Fruit fly (Drosophila melanogaster) whole organism, adult: Measurements from ENCODE around the gene CG33521.

Experiments used
- CG11617 ChIP-seq: fragments of 200-800 bp; sonication (Bioruptor generic); optimal IDR thresholded peaks from 2 replicates; lab custom pipeline; 2017; ENCODE audit warnings: mild to moderate bottlenecking, missing biosample characterization, missing genetic modification reagents, missing genetic modification characterization
- CG12768 ChIP-seq: fragments of 200-800 bp; sonication (Bioruptor generic); optimal IDR thresholded peaks from 2 replicates; lab custom pipeline; 2017; ENCODE audit warnings: missing biosample characterization, missing genetic modification characterization, mild to moderate bottlenecking, moderate library complexity, missing genetic modification reagents
- CG14711 ChIP-seq: fragments of 200-800 bp; sonication (Bioruptor generic); optimal IDR thresholded peaks from 2 replicates; lab custom pipeline; 2018; ENCODE audit warnings: missing biosample characterization, mild to moderate bottlenecking, missing genetic modification characterization, moderate library complexity
- CG1620 ChIP-seq: fragments of 200-800 bp; sonication (Bioruptor generic); optimal IDR thresholded peaks from 2 replicates; lab custom pipeline; 2016; ENCODE audit warnings: missing biosample characterization, missing genetic modification characterization
- CG33017 ChIP-seq: fragments of 200-800 bp; sonication (Bioruptor generic); optimal IDR thresholded peaks from 2 replicates; lab custom pipeline; 2018; ENCODE audit warnings: missing biosample characterization, mild to moderate bottlenecking, missing genetic modification characterization, moderate library complexity
- CG5204 ChIP-seq: fragments of 200-800 bp; sonication (Bioruptor generic); optimal IDR thresholded peaks from 2 replicates; lab custom pipeline; 2016; ENCODE audit warnings: missing biosample characterization, missing genetic modification characterization
- CG7045 ChIP-seq: fragments of 200-800 bp; sonication (Bioruptor generic); optimal IDR thresholded peaks from 2 replicates; lab custom pipeline; 2017; ENCODE audit warnings: missing biosample characterization, mild to moderate bottlenecking, missing genetic modification characterization
- CG7101 ChIP-seq: fragments of 200-800 bp; sonication (Bioruptor generic); optimal IDR thresholded peaks from 2 replicates; lab custom pipeline; 2018; ENCODE audit warnings: missing biosample characterization, mild to moderate bottlenecking, missing genetic modification characterization, moderate library complexity
- Clk ChIP-seq: fragments of 200-800 bp; sonication (Bioruptor generic); optimal IDR thresholded peaks from 2 replicates; lab custom pipeline; 2017; ENCODE audit warnings: missing biosample characterization, missing genetic modification characterization
- Crg-1 ChIP-seq: fragments of 200-800 bp; sonication (Bioruptor generic); optimal IDR thresholded peaks from 2 replicates; lab custom pipeline; 2016; ENCODE audit warnings: missing biosample characterization, missing genetic modification characterization
- Hr96 ChIP-seq: fragments of 200-800 bp; sonication (Bioruptor generic); optimal IDR thresholded peaks from 2 replicates; lab custom pipeline; 2016; ENCODE audit warnings: missing biosample characterization, missing genetic modification characterization
- Mnt ChIP-seq: fragments of 200-800 bp; sonication (Bioruptor generic); optimal IDR thresholded peaks from 2 replicates; lab custom pipeline; 2016; ENCODE audit warnings: missing biosample characterization, mild to moderate bottlenecking, missing genetic modification characterization
- bab1 ChIP-seq: fragments of 200-800 bp; sonication (Bioruptor generic); optimal IDR thresholded peaks from 3 replicates; lab custom pipeline; 2019; ENCODE audit warnings: missing biosample characterization, mild to moderate bottlenecking, missing genetic modification characterization, moderate library complexity
- cic ChIP-seq: fragments of 200-800 bp; sonication (Bioruptor generic); optimal IDR thresholded peaks from 2 replicates; lab custom pipeline; 2017; ENCODE audit warnings: missing biosample characterization, mild to moderate bottlenecking, missing genetic modification characterization, moderate library complexity
- cnc ChIP-seq, 2 experiments: fragments of >200 bp; optimal IDR thresholded peaks; 2 replicates each; lab custom pipeline; 2017
- kay ChIP-seq: fragments of 200-800 bp; sonication (Bioruptor generic); peaks from one replicate; lab custom pipeline; 2016; ENCODE audit warnings: missing biosample characterization, missing genetic modification characterization, borderline replicate concordance
- ovo ChIP-seq: fragments of 200-800 bp; sonication (Bioruptor generic); optimal IDR thresholded peaks from 2 replicates; lab custom pipeline; 2016; ENCODE audit warnings: missing biosample characterization, missing genetic modification characterization
- pad ChIP-seq: fragments of 200-800 bp; sonication (Bioruptor generic); optimal IDR thresholded peaks from 3 replicates; lab custom pipeline; 2017; ENCODE audit warnings: missing biosample characterization, missing genetic modification characterization, mild to moderate bottlenecking, moderate library complexity, missing genetic modification reagents
- tj ChIP-seq: fragments of 200-800 bp; sonication (Bioruptor generic); optimal IDR thresholded peaks from 3 replicates; lab custom pipeline; 2017; ENCODE audit warnings: missing biosample characterization, mild to moderate bottlenecking, missing genetic modification characterization, moderate library complexity
- toe ChIP-seq: fragments of 200-800 bp; sonication (Bioruptor generic); optimal IDR thresholded peaks from 2 replicates; lab custom pipeline; 2016; ENCODE audit warnings: missing biosample characterization, missing genetic modification characterization

The CG33521 gene

DNA sequence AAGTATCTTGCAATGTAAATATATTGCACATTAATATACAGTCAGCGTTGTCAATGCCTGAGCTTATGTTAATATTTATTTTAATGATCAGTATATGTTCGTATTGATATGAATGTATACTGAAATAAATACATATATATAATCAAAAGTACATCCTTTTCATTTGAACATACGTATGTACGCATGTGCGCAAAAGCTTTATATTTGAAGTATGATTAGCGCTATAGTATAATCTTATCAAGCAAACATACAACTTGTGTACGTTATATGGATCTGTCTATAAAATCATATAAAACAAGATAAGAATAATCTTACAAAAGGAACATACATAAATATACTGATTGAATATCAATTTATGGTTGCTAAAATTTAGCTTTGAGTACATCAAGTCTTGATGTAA, 13.6 kb downstream of the CG33521 start:
- no peak for TF ChIP-seq CG7045 (GFP tag; lab: Kevin White, UChicago)
- TF ChIP-seq Clk (GFP tag; lab: Kevin White, UChicago): no peak
- no peak for TF ChIP-seq CG14711 (tag; lab: Kevin White, UChicago)
- peak; percentile 96 for TF ChIP-seq kay
- TF ChIP-seq cnc (optimal IDR thresholded peaks at IDR 0.05; lab: Kevin White, UChicago): no peak
- TF ChIP-seq bab1: no peak
- TF ChIP-seq cic (GFP tag; lab: Kevin White, UChicago): peak; percentile 26
- no peak for TF ChIP-seq CG1620 (GFP tag; lab: Kevin White, UChicago)
- TF ChIP-seq pad (GFP tag; lab: Kevin White, UChicago): no peak
- TF ChIP-seq tj: no peak
- no peak for TF ChIP-seq Hr96 (GFP tag; lab: Kevin White, UChicago)
- TF ChIP-seq CG7101 (tag; lab: Kevin White, UChicago): no peak
- no peak for TF ChIP-seq Crg-1 (GFP tag; lab: Kevin White, UChicago)

DNA sequence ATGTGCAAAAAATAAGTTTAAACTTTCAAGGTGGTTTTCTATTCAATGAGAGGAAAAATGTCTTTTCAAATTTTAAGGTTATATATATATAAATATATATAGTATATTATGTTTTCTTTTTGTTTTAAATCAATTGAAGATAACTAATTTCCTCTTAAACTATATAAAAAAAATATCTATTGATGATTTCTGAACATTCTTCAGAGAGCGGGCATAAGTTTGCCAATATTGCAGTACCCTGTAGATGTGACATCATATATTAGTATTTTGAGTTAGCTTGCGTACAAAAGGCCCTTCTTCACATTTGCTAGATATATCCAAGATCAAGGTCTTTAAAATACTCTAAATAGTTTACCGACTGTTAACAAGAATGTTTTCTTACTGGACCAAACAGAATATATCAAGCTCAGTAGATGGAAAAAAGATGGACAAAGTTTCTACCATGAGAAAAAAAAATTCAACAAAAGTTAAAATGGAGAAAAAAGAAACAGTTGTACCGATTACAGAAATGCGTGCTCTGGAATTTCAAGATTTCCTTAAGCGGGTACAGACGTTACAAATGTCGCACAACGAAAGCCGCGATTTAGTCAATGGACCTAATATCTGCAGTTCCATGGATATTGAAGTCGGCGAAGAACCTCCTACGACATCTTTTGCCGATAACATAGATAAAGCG, 33.3 kb downstream of the CG33521 start:
- peak; percentile 53 for TF ChIP-seq CG14711 (tag; lab: Kevin White, UChicago)
- no peak for TF ChIP-seq ovo

DNA sequence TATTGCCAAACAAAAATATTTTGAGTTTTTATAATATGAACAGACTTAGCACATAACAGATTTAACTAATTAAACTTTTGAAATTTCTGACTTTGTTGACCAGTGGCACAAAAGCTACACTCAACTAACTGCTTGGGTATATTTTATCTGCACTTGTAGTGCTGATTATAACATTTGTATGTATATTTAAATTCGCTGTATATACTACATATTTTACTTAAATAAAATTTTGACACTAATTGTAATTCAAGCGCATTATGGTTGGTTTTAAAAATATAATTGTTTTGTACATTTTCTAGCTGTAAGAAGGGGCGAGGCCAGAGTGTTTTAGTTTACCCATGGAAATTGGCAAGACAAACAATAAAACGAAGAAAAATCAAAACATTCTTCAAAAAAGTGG, 38.7 kb downstream of the CG33521 start:
- peak; percentile 93 for TF ChIP-seq kay
- no peak for TF ChIP-seq Clk (GFP tag; lab: Kevin White, UChicago)

DNA sequence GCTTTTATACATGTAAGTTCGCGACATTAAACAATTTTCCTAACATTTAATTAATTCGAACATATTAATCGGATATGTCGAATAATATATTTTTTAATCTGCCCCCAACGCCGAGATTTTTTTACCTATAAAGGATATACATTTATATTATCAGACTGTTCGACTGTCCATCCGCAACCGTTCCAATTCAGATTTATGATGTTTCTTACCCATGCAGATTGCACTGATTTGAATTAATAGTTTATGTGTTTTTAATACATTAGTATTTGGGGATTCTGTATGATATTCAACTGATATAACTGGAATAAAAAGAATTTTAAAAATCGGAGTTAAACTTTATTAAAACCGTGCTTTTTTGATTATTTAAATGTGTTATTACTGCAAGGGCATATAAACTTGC, 39.6 kb downstream of the CG33521 start:
- TF ChIP-seq CG1620 (GFP tag; lab: Kevin White, UChicago): no peak
- TF ChIP-seq kay: peak; percentile 95

DNA sequence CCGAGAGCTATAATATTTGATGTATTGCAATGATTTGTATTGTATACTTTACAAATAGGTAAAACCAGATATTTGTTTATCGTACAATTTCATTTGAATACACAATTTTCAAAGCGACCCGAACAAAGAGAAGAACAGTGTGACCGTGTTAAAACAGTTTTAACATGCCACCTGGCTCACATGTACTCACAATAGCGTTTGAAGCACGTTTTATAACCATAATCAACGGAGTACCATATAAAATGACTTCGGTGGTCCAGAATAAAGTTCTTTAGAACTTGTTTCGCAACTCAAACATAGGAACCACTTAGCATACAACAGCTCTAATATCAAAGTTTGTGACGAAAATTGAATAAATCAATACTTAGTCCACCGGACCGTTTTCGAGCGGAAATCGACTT, 45.0 kb downstream of the CG33521 start, which contains the start of the genes Dyrk3 and Cadps:
Dyrk3 (minus strand) TSS at position 150 of the 401 bp plus-strand sequence.
Cadps (plus strand) TSS at position 274 of the 401 bp plus-strand sequence.
- TF ChIP-seq CG33017 (tag; lab: Kevin White, UChicago) (no peak), toe (no peak), Clk (GFP tag; lab: Kevin White, UChicago) (no peak), pad (GFP tag; lab: Kevin White, UChicago) (no peak), Mnt (GFP tag; lab: Kevin White, UChicago) (peak; percentile 75), bab1 (peak; percentile 22), CG5204 (no peak), tj (no peak), CG14711 (tag; lab: Kevin White, UChicago) (peak; percentile 20), cic (GFP tag; lab: Kevin White, UChicago) (no peak), CG7101 (tag; lab: Kevin White, UChicago) (peak; percentile 22), kay (no peak)

DNA sequence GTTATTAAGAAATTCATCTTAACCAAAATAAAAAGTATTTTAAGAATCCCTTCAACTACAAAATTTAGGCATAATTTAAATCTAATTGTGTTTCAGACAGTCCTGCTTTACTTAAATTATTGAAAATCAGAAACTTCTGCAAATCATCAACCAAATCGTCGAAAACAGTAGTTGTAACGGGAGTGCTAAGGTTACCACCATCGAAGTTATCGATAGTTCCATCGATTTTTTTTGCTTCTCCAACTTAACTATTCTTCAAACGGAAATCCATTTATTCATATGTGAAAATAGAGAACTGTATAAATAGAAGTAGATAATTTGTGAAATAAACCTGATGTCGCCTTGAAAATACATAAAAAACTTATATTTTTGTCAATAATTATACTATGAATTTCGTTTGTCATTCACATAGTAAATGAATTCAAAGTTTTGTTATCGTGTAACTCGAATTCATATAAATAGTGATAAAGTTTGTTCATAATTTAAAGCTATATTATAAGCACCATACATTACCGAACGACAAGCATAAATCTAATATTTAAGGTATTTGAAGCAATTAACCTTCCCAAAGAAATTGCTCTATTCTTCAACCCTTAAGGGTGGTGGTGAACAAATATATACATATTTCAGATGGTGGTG, 46.2 kb downstream of the CG33521 start:
- TF ChIP-seq cnc (optimal IDR thresholded peaks at IDR 0.05; lab: Kevin White, UChicago) (no peak), tj (no peak), ovo (no peak), kay (peak; percentile 69)

DNA sequence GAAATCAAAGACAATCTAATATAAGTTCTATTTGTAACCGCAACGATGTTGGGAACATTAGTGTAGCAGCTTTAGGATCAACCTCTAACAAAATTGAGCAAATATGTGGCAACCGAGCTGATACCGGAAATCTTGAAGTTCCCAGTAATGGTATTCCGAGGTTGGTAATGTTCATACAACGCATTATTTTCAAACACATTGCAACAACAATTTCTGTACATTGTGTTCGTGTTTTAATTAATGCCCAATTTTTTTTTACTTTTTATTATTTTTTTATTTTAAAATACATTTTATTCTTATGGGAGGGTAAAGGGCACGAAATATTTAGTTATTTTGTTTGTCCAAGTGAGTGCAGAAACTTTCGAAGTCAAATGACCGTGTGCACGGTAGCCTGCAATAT, 47.8 kb downstream of the CG33521 start:
- TF ChIP-seq pad (GFP tag; lab: Kevin White, UChicago): no peak
- TF ChIP-seq CG12768 (GFP tag; lab: Kevin White, UChicago): no peak
- TF ChIP-seq cic (GFP tag; lab: Kevin White, UChicago): no peak
- no peak for TF ChIP-seq ovo
- TF ChIP-seq Mnt (GFP tag; lab: Kevin White, UChicago): no peak
- no peak for TF ChIP-seq kay
- no peak for TF ChIP-seq cnc (optimal IDR thresholded peaks at IDR 0.05; lab: Kevin White, UChicago)
- no peak for TF ChIP-seq CG11617 (GFP tag; lab: Kevin White, UChicago)
- TF ChIP-seq toe: no peak

DNA sequence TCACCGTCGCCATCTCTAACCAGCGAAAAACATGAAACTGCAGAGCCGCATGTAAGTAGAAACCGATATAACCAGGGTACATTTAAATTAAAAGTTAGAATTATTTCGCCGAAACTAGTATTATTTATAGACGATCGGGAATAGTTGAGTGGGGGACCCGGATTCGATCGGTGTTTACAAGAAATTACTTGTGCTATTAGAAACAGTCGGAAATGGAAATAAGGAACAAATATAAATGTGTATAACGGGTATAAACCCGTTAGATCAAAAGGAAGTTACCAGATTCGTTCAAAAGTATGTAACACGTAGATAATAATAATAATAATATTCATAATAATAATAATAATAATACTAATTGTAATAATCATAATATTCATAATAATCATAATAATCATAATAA, 49.2 kb downstream of the CG33521 start:
- TF ChIP-seq bab1 (no peak), cic (GFP tag; lab: Kevin White, UChicago) (no peak), CG7045 (GFP tag; lab: Kevin White, UChicago) (no peak), toe (no peak), kay (no peak), CG1620 (GFP tag; lab: Kevin White, UChicago) (no peak), Hr96 (GFP tag; lab: Kevin White, UChicago) (no peak), CG12768 (GFP tag; lab: Kevin White, UChicago) (no peak), cnc (optimal IDR thresholded peaks at IDR 0.05; lab: Kevin White, UChicago) (no peak), CG11617 (GFP tag; lab: Kevin White, UChicago) (no peak), CG5204 (no peak), Clk (GFP tag; lab: Kevin White, UChicago) (no peak), Mnt (GFP tag; lab: Kevin White, UChicago) (no peak), pad (GFP tag; lab: Kevin White, UChicago) (no peak), Crg-1 (GFP tag; lab: Kevin White, UChicago) (no peak)
